Worm (Caenorhabditis elegans): ENCODE results near the gene C27C12.3.
A peak's percentile ranks its signal among the peaks of the same experiment; 100 is the strongest.

The C27C12.3 gene

ce11 chrX:14831531-14831930 is 34.1 kb downstream of the C27C12.3 start, which contains the start of gene dpf-2:
dpf-2 (plus strand) TSS chrX:14831831.
- TF ChIP-seq ces-1 (GFP tag; optimal IDR thresholded peaks at IDR 0.05) (no peak), hlh-30 (tag; optimal IDR thresholded peaks at IDR 0.05; ENCODE audit: insufficient read depth) (no peak), nhr-237 (tag; optimal IDR thresholded peaks at IDR 0.05) (no peak), aha-1 (tag) (peak; percentile 10), lin-13 (GFP tag; optimal IDR thresholded peaks at IDR 0.05) (no peak), ctbp-1 (GFP tag; IDR thresholded peaks at IDR 0.05) (no peak)

ce11 chrX:14828766-14829165 is 36.9 kb downstream of the C27C12.3 start:
- TF ChIP-seq Y5F2A.4 (GFP tag; optimal IDR thresholded peaks at IDR 0.05) (no peak), dmd-8 (GFP tag; IDR thresholded peaks at IDR 0.05) (no peak), aha-1 (tag) (peak; percentile 96), lim-7 (GFP tag; IDR thresholded peaks at IDR 0.05) (no peak), unc-62 (GFP tag; optimal IDR thresholded peaks at IDR 0.05 in 1 of 2) (peak in 1 of 2 experiments; percentile 4), unc-62 (tag; optimal IDR thresholded peaks at IDR 0.05) (no peak)

- TF ChIP-seq mxl-2 (GFP tag; conservative IDR thresholded peaks at IDR 0.05) (no peak), ztf-7 (tag; optimal IDR thresholded peaks at IDR 0.05) (peak; percentile 37), nhr-25 (tag; optimal IDR thresholded peaks at IDR 0.05; ENCODE audit: borderline replicate concordance, insufficient read depth) (peak; percentile 36), lin-13 (GFP tag; optimal IDR thresholded peaks at IDR 0.05) (peak; percentile 17), hmg-1.1 (GFP tag; IDR thresholded peaks at IDR 0.05) (peak; percentile 80), hlh-30 (tag; optimal IDR thresholded peaks at IDR 0.05; ENCODE audit: insufficient read depth) (peak; percentile 98), F37D6.2 (tag; optimal IDR thresholded peaks at IDR 0.05) (peak; percentile 5), tra-1 (GFP tag; IDR thresholded peaks at IDR 0.05) (0 out of 2 replicates have a peak, but pooled peaks have one; percentile 8), pqm-1 (tag; optimal IDR thresholded peaks at IDR 0.05) (peak; percentile 5), mdl-1 (tag; optimal IDR thresholded peaks at IDR 0.05) (peak; percentile 49 to 90), nhr-48 (tag; optimal IDR thresholded peaks at IDR 0.05) (peak; percentile 46), nhr-77 (tag; optimal IDR thresholded peaks at IDR 0.05) (peak; percentile 76), daf-16 (GFP tag; optimal IDR thresholded peaks at IDR 0.05) (no peak), daf-16 (tag; optimal IDR thresholded peaks at IDR 0.05) (peak; percentile 76), madf-9 (GFP tag; conservative IDR thresholded peaks at IDR 0.05) (0 out of 2 replicates have a peak, but pooled peaks have one; percentile 9), ama-1 (optimal IDR thresholded peaks at IDR 0.05) (no peak), mxl-3 (GFP tag; optimal IDR thresholded peaks at IDR 0.05) (peak; percentile 75), D1046.2 (GFP tag; IDR thresholded peaks at IDR 0.05) (no peak), Y75B8A.6 (GFP tag; IDR thresholded peaks at IDR 0.05) (no peak), lsy-2 (tag; optimal IDR thresholded peaks at IDR 0.05) (peak in 1 of 2 experiments; percentile 76), lin-38 (GFP tag; IDR thresholded peaks at IDR 0.05) (no peak; the same call in 1 of the 2 replicates), dmd-6 (GFP tag; IDR thresholded peaks at IDR 0.05) (peak; percentile 75), tag-97 (GFP tag; IDR thresholded peaks at IDR 0.05) (no peak), lin-1 (GFP tag; IDR thresholded peaks at IDR 0.05) (peak; percentile 75), lin-39 (tag; optimal IDR thresholded peaks at IDR 0.05) (no peak), hif-1 (tag; optimal IDR thresholded peaks at IDR 0.05) (peak in 1 of 2 experiments; percentile 27), spr-1 (tag; optimal IDR thresholded peaks at IDR 0.05) (peak; percentile 1), dmd-9 (GFP tag; IDR thresholded peaks at IDR 0.05) (no peak), fos-1 (tag; optimal IDR thresholded peaks at IDR 0.05) (no peak), nhr-102 (tag; optimal IDR thresholded peaks at IDR 0.05) (no peak), rbr-2 (tag; optimal IDR thresholded peaks at IDR 0.05) (peak; percentile 51), hlh-11 (tag; optimal IDR thresholded peaks at IDR 0.05) (peak; percentile 93), unc-62 (GFP tag; optimal IDR thresholded peaks at IDR 0.05 in 1 of 2) (peak in 1 of 2 experiments; percentile 50), unc-62 (tag; optimal IDR thresholded peaks at IDR 0.05) (no peak), mep-1 (tag; optimal IDR thresholded peaks at IDR 0.05) (peak; percentile 86), arid-1 (GFP tag; conservative IDR thresholded peaks at IDR 0.05) (peak; percentile 52; the same call in 1 of the 2 replicates), nhr-11 (tag; optimal IDR thresholded peaks at IDR 0.05) (peak; percentile 58), dve-1 (tag; optimal IDR thresholded peaks at IDR 0.05; ENCODE audit: insufficient read depth) (peak; percentile 85), nhr-42 (GFP tag; IDR thresholded peaks at IDR 0.05) (0 out of 2 replicates have a peak, but pooled peaks have one; percentile 56), ctbp-1 (GFP tag; IDR thresholded peaks at IDR 0.05) (0 out of 2 replicates have a peak, but pooled peaks have one; percentile 26)
Observed at ce11 chrX:14824490-14825050, 41.1 kb downstream of the C27C12.3 start, which contains the start of gene mbk-1. mbk-1 (minus strand) TSS chrX:14824540.

Measured in whole organism, L4 larva.